Worm (Caenorhabditis elegans): Measurements from ENCODE around the gene str-39.

The str-39 gene

DNA sequence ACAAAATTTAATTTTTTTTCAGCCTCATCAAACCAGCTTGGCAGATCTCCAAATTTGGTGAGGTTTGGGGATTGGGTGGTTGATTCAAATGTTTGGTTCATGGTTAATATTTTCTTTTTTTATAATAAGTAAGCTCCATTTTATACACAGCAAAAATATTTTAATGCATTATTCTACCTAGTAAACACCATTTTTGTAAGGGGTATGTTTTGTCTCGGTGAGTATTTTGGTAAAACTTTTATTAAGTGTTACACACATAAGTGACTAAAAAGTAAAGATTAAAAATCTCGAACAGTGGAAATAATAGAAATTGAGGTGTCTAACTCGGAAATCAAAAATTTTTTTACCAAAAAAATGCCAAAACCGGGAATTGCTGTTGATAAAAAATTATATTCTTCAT is 9.0 kb upstream of the str-39 start, which contains the start of gene srw-4:
srw-4 (minus strand) TSS at position 101 of the 400 bp plus-strand sequence.
- TF ChIP-seq ceh-83 (GFP tag; optimal IDR thresholded peaks at IDR 0.05) (no peak), flh-1 (GFP tag; optimal IDR thresholded peaks at IDR 0.05) (no peak), hlh-1 (tag; optimal IDR thresholded peaks at IDR 0.05) (no peak), nhr-237 (tag; optimal IDR thresholded peaks at IDR 0.05) (no peak), unc-39 (tag; optimal IDR thresholded peaks at IDR 0.05) (no peak)

DNA sequence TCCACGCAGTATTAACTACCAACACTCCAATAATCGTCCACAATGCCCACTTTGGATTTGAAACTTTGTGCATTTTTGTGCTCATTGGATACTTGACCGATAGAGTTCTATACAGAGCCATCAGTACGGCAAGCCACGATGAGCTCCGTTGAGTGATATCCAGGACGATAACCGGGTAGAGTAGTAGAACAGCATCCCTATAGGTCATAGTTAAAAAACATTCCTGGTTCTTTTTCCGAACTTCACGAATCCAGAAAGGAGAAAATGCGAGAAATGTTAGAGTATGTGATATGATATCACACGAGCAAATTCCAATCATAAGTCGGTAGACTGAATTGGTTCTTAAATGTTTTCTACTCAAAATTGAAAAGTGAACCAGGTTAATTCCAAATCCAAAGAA is 8.6 kb upstream of the str-39 start:
- no peak for TF ChIP-seq sem-2 (GFP tag; optimal IDR thresholded peaks at IDR 0.05)

DNA sequence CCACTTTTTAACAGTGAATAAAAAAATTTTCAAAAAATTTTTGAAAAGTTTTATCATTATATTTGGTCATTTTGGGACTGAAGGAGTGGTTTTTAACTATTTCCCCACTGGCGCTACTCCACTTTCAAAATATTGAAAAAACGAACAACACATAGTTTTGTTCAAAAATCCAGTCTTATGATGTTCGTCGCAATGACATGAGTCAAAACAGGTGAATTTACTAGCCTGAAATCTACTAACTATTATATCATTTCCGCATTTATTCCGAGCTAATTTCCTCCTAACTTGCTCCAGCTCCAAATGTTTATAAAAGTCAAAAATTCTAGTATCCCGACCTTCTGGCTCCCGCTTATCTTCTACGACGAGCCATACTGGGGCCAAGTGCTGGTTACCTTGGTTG is 4.7 kb upstream of the str-39 start, which contains the start of gene sre-24:
sre-24 (plus strand) TSS at position 301 of the 400 bp plus-strand sequence.
- no peak for TF ChIP-seq snpc-4 (tag; optimal IDR thresholded peaks at IDR 0.05)

DNA sequence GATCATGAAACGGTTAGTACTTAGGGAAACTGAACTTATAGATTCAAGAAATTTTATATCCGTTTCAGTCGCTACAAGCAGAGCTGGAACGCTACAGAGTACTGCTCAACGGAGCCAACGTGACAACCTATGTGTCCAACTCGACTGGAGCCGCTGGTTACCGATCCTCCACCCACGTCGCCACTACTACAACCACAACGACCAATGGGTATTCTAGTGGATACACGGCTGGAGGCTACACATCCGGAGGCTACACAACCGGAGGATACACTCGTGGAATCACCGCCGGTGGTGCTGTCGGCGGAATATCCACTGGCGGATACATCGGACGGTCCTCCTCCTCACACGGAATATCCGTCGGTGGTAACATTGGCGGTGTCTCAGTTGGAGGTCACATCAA is 3.4 kb upstream of the str-39 start:
- TF ChIP-seq ceh-39 (tag; optimal IDR thresholded peaks at IDR 0.05): no peak
- TF ChIP-seq M03D4.4 (tag; optimal IDR thresholded peaks at IDR 0.05): no peak
- no peak for TF ChIP-seq mab-5 (tag; optimal IDR thresholded peaks at IDR 0.05)
- TF ChIP-seq lsy-2 (tag; optimal IDR thresholded peaks at IDR 0.05): no peak
- TF ChIP-seq unc-62 (GFP tag; optimal IDR thresholded peaks at IDR 0.05): no peak
- TF ChIP-seq flh-1 (GFP tag; optimal IDR thresholded peaks at IDR 0.05): no peak
- TF ChIP-seq bed-3 (GFP tag; optimal IDR thresholded peaks at IDR 0.05): no peak

DNA sequence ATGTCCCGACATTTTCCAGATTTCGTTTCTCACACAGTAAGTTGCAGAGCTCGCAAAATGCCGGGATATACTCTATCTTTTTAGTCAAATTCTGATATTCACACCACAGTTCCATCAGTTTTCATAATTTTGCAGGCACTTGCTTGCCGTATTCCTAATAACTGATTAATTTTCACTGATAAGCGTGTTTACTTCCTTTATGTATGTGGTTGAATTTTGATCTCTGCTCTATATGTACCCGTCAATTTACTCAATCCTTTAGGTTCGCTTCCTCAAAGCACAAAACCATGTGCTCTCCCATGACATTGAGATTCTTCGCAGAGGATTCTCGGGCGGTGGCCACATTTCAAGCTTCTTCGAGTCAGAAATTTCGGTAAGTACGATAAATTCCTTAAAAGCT is 1.9 kb upstream of the str-39 start:
- no peak for TF ChIP-seq mep-1 (tag; optimal IDR thresholded peaks at IDR 0.05)
- TF ChIP-seq flh-1 (GFP tag; optimal IDR thresholded peaks at IDR 0.05): no peak
- no peak for TF ChIP-seq nhr-237 (tag; optimal IDR thresholded peaks at IDR 0.05)
- no peak for TF ChIP-seq unc-120 (tag; optimal IDR thresholded peaks at IDR 0.05; ENCODE audit: poor library complexity, severe bottlenecking)
- no peak for TF ChIP-seq tbx-8 (GFP tag; optimal IDR thresholded peaks at IDR 0.05)
- TF ChIP-seq mls-2 (tag; optimal IDR thresholded peaks at IDR 0.05): no peak
- TF ChIP-seq lin-32 (GFP tag; optimal IDR thresholded peaks at IDR 0.05): no peak
- TF ChIP-seq M03D4.4 (tag; optimal IDR thresholded peaks at IDR 0.05): no peak
- no peak for TF ChIP-seq ces-1 (GFP tag; optimal IDR thresholded peaks at IDR 0.05)
- no peak for TF ChIP-seq elt-1 (tag; optimal IDR thresholded peaks at IDR 0.05; ENCODE audit: borderline replicate concordance, insufficient read depth)
- no peak for TF ChIP-seq ceh-39 (tag; optimal IDR thresholded peaks at IDR 0.05)
- TF ChIP-seq nhr-76 (tag; optimal IDR thresholded peaks at IDR 0.05): no peak
- TF ChIP-seq ztf-11 (tag; optimal IDR thresholded peaks at IDR 0.05): no peak
- no peak for TF ChIP-seq cnd-1 (tag; optimal IDR thresholded peaks at IDR 0.05)
- TF ChIP-seq sem-2 (GFP tag; optimal IDR thresholded peaks at IDR 0.05): no peak
- no peak for TF ChIP-seq pha-4 (tag; optimal IDR thresholded peaks at IDR 0.05)
- TF ChIP-seq unc-62 (GFP tag; optimal IDR thresholded peaks at IDR 0.05): no peak

DNA sequence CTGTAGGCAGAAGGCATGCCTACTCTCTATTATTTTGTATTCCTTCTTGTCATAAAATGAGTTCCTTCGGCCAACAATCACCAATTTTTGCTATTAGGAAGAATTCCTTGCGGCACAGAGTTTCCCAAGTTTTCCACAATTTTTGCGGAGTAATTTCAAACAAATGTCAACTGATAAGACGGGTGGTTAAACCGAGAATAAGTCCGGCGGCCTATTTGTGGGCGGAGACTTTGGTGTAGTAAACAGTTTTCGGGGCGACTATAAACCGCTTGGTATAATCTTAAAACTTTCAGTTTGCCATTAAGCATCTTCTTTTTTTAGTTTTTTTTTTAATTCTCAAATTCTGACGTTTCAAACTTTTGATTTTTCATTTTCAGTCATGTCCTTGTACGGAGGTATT is 1.3 kb upstream of the str-39 start, which contains the start of gene ifc-1:
ifc-1 (plus strand) TSS at position 378 of the 400 bp plus-strand sequence.
- TF ChIP-seq ces-1 (GFP tag; optimal IDR thresholded peaks at IDR 0.05) (no peak), ztf-11 (tag; optimal IDR thresholded peaks at IDR 0.05) (no peak), lin-13 (tag; optimal IDR thresholded peaks at IDR 0.05) (no peak), ceh-39 (tag; optimal IDR thresholded peaks at IDR 0.05) (no peak), blmp-1 (tag; optimal IDR thresholded peaks at IDR 0.05) (no peak), mab-5 (tag; optimal IDR thresholded peaks at IDR 0.05) (no peak), flh-1 (GFP tag; optimal IDR thresholded peaks at IDR 0.05) (no peak), sem-2 (GFP tag; optimal IDR thresholded peaks at IDR 0.05) (no peak), M03D4.4 (tag; optimal IDR thresholded peaks at IDR 0.05) (no peak), bed-3 (GFP tag; optimal IDR thresholded peaks at IDR 0.05) (no peak), nhr-237 (tag; optimal IDR thresholded peaks at IDR 0.05) (no peak), nhr-76 (tag; optimal IDR thresholded peaks at IDR 0.05) (no peak), ceh-43 (GFP tag; optimal IDR thresholded peaks at IDR 0.05) (no peak), mep-1 (tag; optimal IDR thresholded peaks at IDR 0.05) (no peak), nhr-28 (tag; optimal IDR thresholded peaks at IDR 0.05) (no peak), elt-3 (tag; optimal IDR thresholded peaks at IDR 0.05) (no peak), unc-120 (tag; optimal IDR thresholded peaks at IDR 0.05; ENCODE audit: poor library complexity, severe bottlenecking) (no peak)

Data from whole organism, mixed stage, embryonic.